Fruit fly (Drosophila melanogaster) whole organism, wandering third instar larva: ENCODE measurements around the gene Rdh.
A peak's percentile ranks its signal among the peaks of the same experiment; 100 is the strongest.

Experiments used
- Abd-B ChIP-seq: fragments of >200 bp; optimal IDR thresholded peaks from 2 replicates; lab custom pipeline; 2017; ENCODE audit warnings: missing biosample characterization, missing genetic modification characterization
- CrebA ChIP-seq: fragments of 200-800 bp; sonication (Bioruptor generic); optimal IDR thresholded peaks from 2 replicates; lab custom pipeline; 2016; ENCODE audit warnings: missing biosample characterization, mild to moderate bottlenecking, missing genetic modification characterization, borderline replicate concordance
- Dfd ChIP-seq: fragments of >200 bp; optimal IDR thresholded peaks from 2 replicates; lab custom pipeline; 2017; ENCODE audit warnings: missing biosample characterization, missing genetic modification characterization
- Dif ChIP-seq: fragments of 200-275, 200-300 bp; sonication (Bioruptor generic); optimal IDR thresholded peaks from 2 replicates; lab custom pipeline; 2018; ENCODE audit warnings: missing biosample characterization, missing genetic modification characterization; ENCODE audit not compliant: partially characterized antibody
- GATAd ChIP-seq: sonication (Bioruptor generic); optimal IDR thresholded peaks from 2 replicates; lab custom pipeline; 2016; ENCODE audit warnings: missing biosample characterization, missing genetic modification characterization
- HLH106 ChIP-seq: fragments of 200-800 bp; optimal IDR thresholded peaks from 3 replicates; lab custom pipeline; 2019; ENCODE audit warnings: missing biosample characterization, mild to moderate bottlenecking, missing genetic modification characterization, moderate library complexity
- Hnf4 ChIP-seq: fragments of 200-800 bp; sonication (Bioruptor generic); optimal IDR thresholded peaks from 2 replicates; lab custom pipeline; 2016; ENCODE audit warnings: missing biosample characterization, mild to moderate bottlenecking, missing genetic modification characterization
- Hr78 ChIP-seq: fragments of >200 bp; optimal IDR thresholded peaks from 2 replicates; lab custom pipeline; 2017; ENCODE audit warnings: missing biosample characterization, missing genetic modification characterization
- Hr83 ChIP-seq: fragments of 200-300 bp; sonication (Bioruptor generic); optimal IDR thresholded peaks from 2 replicates; lab custom pipeline; 2016; ENCODE audit warnings: missing biosample characterization, mild to moderate bottlenecking, missing genetic modification characterization, moderate library complexity; ENCODE audit not compliant: poor library complexity, severe bottlenecking
- Jra ChIP-seq: sonication (Bioruptor generic); optimal IDR thresholded peaks from 2 replicates; lab custom pipeline; 2016; ENCODE audit warnings: missing biosample characterization, missing genetic modification characterization
- Mio ChIP-seq: sonication (Bioruptor generic); optimal IDR thresholded peaks from 2 replicates; lab custom pipeline; 2016; ENCODE audit warnings: missing biosample characterization, missing genetic modification characterization
- Myc ChIP-seq: fragments of >200 bp; optimal IDR thresholded peaks from 2 replicates; lab custom pipeline; 2017
- N ChIP-seq: fragments of >200 bp; optimal IDR thresholded peaks from 2 replicates; lab custom pipeline; 2018; ENCODE audit warnings: missing biosample characterization, missing external identifiers, missing genetic modification characterization
- OdsH ChIP-seq: fragments of 200-800 bp; sonication (Bioruptor generic); optimal IDR thresholded peaks from 2 replicates; lab custom pipeline; 2016; ENCODE audit warnings: missing biosample characterization, mild to moderate bottlenecking, missing genetic modification characterization
- Rel ChIP-seq, 2 experiments: fragments of 200-800 bp; sonication (Bioruptor generic) in 1 of 2; optimal IDR thresholded peaks; 2 replicates in 1 of 2; 3 replicates in 1 of 2; lab custom pipeline; 2016 to 2019; ENCODE audit warnings: mild to moderate bottlenecking in 2 of 2, missing biosample characterization in 2 of 2, missing genetic modification characterization in 2 of 2, moderate library complexity in 1 of 2
- Sp1 ChIP-seq: fragments of 200-800 bp; sonication (Bioruptor generic); optimal IDR thresholded peaks from 3 replicates; lab custom pipeline; 2019; ENCODE audit warnings: missing biosample characterization, mild to moderate bottlenecking, missing genetic modification characterization, moderate library complexity
- br ChIP-seq: fragments of 200-800 bp; sonication (Bioruptor generic); optimal IDR thresholded peaks from 2 replicates; lab custom pipeline; 2016; ENCODE audit warnings: missing biosample characterization, missing genetic modification characterization
- brk ChIP-seq: fragments of 200-800 bp; sonication (Bioruptor generic); optimal IDR thresholded peaks from 2 replicates; lab custom pipeline; 2016; ENCODE audit warnings: missing biosample characterization, mild to moderate bottlenecking, missing genetic modification characterization
- dl ChIP-seq, 2 experiments: fragments of 175-275, 200-275 bp in 1 of 2; fragments of 200-275 bp in 1 of 2; sonication (Bioruptor generic); optimal IDR thresholded peaks; lab custom pipeline; 2018; ENCODE audit warnings: mild to moderate bottlenecking in 2 of 2, missing biosample characterization in 2 of 2, missing genetic modification characterization in 2 of 2, moderate library complexity in 2 of 2; ENCODE audit not compliant: partially characterized antibody in 2 of 2, insufficient read depth in 1 of 2
- dmrt93B ChIP-seq: fragments of 200-800 bp; sonication (Bioruptor generic); optimal IDR thresholded peaks from 2 replicates; lab custom pipeline; 2018; ENCODE audit warnings: missing biosample characterization, mild to moderate bottlenecking, missing genetic modification characterization
- dsf ChIP-seq: sonication (Bioruptor generic); optimal IDR thresholded peaks from 2 replicates; lab custom pipeline; 2016; ENCODE audit warnings: missing biosample characterization, missing genetic modification characterization, borderline replicate concordance
- ey ChIP-seq: fragments of 200-800 bp; sonication (Bioruptor generic); optimal IDR thresholded peaks from 2 replicates; lab custom pipeline; 2016; ENCODE audit warnings: missing biosample characterization, missing genetic modification characterization
- foxo ChIP-seq, 2 experiments: fragments of 200-800 bp; sonication (Bioruptor generic); optimal IDR thresholded peaks; 2 replicates in 1 of 2; 3 replicates in 1 of 2; lab custom pipeline; 2016 to 2017; ENCODE audit warnings: missing biosample characterization in 2 of 2, missing genetic modification characterization in 2 of 2
- fru ChIP-seq: fragments of 200-800 bp; sonication (Bioruptor generic); optimal IDR thresholded peaks from 3 replicates; lab custom pipeline; 2016; ENCODE audit warnings: missing biosample characterization, mild to moderate bottlenecking, missing genetic modification characterization
- h ChIP-seq: fragments of 200-800 bp; sonication (Bioruptor generic); optimal IDR thresholded peaks from 3 replicates; lab custom pipeline; 2016; ENCODE audit warnings: missing biosample characterization, mild to moderate bottlenecking, missing genetic modification characterization
- jim ChIP-seq: fragments of 175-275, 200-325 bp; sonication (Bioruptor generic); optimal IDR thresholded peaks from 2 replicates; lab custom pipeline; 2016; ENCODE audit warnings: missing biosample characterization, mild to moderate bottlenecking, missing genetic modification characterization
- lola ChIP-seq: fragments of >200 bp; optimal IDR thresholded peaks from 2 replicates; lab custom pipeline; 2017; ENCODE audit warnings: missing biosample characterization, missing genetic modification characterization
- pan ChIP-seq: fragments of >200 bp; optimal IDR thresholded peaks from 2 replicates; lab custom pipeline; 2017
- psq ChIP-seq: fragments of 200-800 bp; sonication (Bioruptor generic); optimal IDR thresholded peaks from 3 replicates; lab custom pipeline; 2017; ENCODE audit warnings: missing biosample characterization, mild to moderate bottlenecking, missing genetic modification characterization, moderate library complexity
- rgr ChIP-seq: fragments of 200-800 bp; sonication (Bioruptor generic); optimal IDR thresholded peaks from 3 replicates; lab custom pipeline; 2016; ENCODE audit warnings: missing biosample characterization, mild to moderate bottlenecking, missing genetic modification characterization
- sage ChIP-seq: fragments of 200-800 bp; sonication (Bioruptor generic); optimal IDR thresholded peaks from 2 replicates; lab custom pipeline; 2016; ENCODE audit warnings: missing biosample characterization, mild to moderate bottlenecking, missing genetic modification characterization
- sv ChIP-seq: fragments of 200-800 bp; sonication (Bioruptor generic); optimal IDR thresholded peaks from 3 replicates; lab custom pipeline; 2016; ENCODE audit warnings: missing biosample characterization, missing genetic modification characterization
- tai ChIP-seq: sonication (Bioruptor generic); optimal IDR thresholded peaks from 2 replicates; lab custom pipeline; 2016; ENCODE audit warnings: missing biosample characterization, missing genetic modification characterization
- usp ChIP-seq: fragments of >200 bp; optimal IDR thresholded peaks from 2 replicates; lab custom pipeline; 2017; ENCODE audit warnings: missing biosample characterization, missing genetic modification characterization
- woc ChIP-seq: sonication (Bioruptor generic); optimal IDR thresholded peaks from 2 replicates; lab custom pipeline; 2016; ENCODE audit warnings: missing biosample characterization, mild to moderate bottlenecking, missing genetic modification characterization

Rdh gene

DNA sequence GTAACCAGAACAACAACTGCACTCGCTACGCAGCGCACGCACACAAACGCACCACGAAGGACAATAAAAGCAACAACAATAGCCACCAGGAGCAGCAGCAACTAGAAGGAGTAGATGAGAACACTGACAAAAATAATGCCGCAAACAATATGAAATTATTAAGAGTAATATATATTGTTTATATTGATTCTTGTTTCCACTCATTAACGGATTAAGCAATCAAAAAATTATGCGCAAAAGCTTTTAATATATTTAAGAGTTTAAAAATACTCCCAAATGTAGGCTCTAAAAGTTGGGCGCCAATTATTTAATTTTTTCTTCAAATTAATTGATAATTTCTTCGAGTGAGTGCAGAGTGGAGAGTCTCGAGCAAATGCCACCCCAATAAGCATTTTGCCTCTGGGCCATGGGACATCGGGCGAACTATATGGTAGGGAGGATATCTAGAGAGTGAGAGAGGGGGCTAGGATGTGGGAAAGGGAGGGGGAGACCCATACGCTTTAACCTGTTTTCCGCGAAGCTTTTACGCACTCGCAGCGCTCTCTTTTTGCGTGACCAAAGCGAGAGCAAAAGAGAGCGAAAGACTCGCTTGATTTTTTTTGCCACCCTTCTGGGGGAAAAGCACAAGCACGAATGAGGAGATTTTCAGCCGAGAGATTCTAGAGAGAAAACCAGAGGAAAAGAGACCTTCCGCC lies at the start of gene Rdh:
Gene Rdh, plus strand, starts transcription at position 660 of the 695 bp plus-strand sequence.
- TF ChIP-seq rgr (GFP tag; lab: Kevin White, UChicago): peak; percentile 54
- TF ChIP-seq dmrt93B (GFP tag; lab: Kevin White, UChicago): peak; percentile 15
- TF ChIP-seq dl (GFP tag; optimal IDR thresholded peaks at IDR 0.05; lab: Kevin White, UChicago; ENCODE audit: insufficient read depth in 1 of 2, partially characterized antibody in 2 of 2): peak in 1 of 2 experiments; percentile 56
- TF ChIP-seq OdsH (GFP tag; lab: Kevin White, UChicago): peak; percentile 68
- no peak for TF ChIP-seq sage
- no peak for TF ChIP-seq Rel (GFP tag; optimal IDR thresholded peaks at IDR 0.05; lab: Kevin White, UChicago)
- TF ChIP-seq Rel (tag; optimal IDR thresholded peaks at IDR 0.05; lab: Kevin White, UChicago): no peak
- peak; percentile 24 for TF ChIP-seq brk (GFP tag; lab: Kevin White, UChicago)
- peak; percentile 48 for TF ChIP-seq psq (GFP tag; lab: Kevin White, UChicago)
- peak; percentile 32 for TF ChIP-seq HLH106 (tag; lab: Kevin White, UChicago)
- TF ChIP-seq Sp1 (GFP tag; lab: Kevin White, UChicago): peak; percentile 40
- TF ChIP-seq fru (GFP tag; lab: Kevin White, UChicago): peak; percentile 51
- TF ChIP-seq Myc (lab: Kevin White, UChicago): no peak
- peak in 1 of 2 experiments; percentile 51 for TF ChIP-seq foxo (GFP tag; optimal IDR thresholded peaks at IDR 0.05; lab: Kevin White, UChicago)
- TF ChIP-seq h: peak; percentile 50
- no peak for TF ChIP-seq usp (GFP tag; lab: Kevin White, UChicago)
- peak; percentile 45 for TF ChIP-seq sv (GFP tag; lab: Kevin White, UChicago)
- peak; percentile 13 for TF ChIP-seq Dfd
- peak; percentile 32 for TF ChIP-seq Dif (GFP tag; lab: Kevin White, UChicago)
- no peak for TF ChIP-seq N
- TF ChIP-seq Hr83 (GFP tag; lab: Kevin White, UChicago): no peak
- peak; percentile 38 for TF ChIP-seq ey (GFP tag; lab: Kevin White, UChicago)
- peak; percentile 9 for TF ChIP-seq br (GFP tag; lab: Kevin White, UChicago)

DNA sequence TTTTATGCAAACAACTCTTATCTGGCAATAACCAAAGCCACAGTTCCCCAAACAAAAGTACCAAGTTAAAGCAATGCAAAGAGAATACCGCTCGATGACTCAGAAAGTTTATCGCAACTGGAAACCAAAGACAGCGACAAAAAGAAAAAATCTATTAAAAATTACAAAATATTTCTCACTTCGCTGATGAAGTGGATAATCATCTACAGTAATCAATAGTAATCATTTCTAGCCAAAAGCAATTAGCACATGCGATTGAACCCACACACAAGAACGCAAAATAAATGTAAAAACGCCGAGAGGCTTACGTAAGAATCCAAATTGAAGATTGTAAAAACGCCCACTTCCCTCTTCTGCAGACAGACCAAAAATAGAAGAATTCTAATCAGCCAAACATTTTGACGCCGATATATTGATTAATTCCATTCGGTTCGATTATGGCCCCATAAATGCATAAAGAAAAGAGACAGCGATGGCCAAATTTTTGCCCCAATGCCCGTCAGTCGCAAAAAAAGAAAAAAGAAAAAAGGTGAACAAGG lies 48.6 kb upstream of the Rdh start:
- TF ChIP-seq lola (GFP tag; lab: Kevin White, UChicago) (no peak), dsf (GFP tag; lab: Kevin White, UChicago) (no peak), Hr83 (GFP tag; lab: Kevin White, UChicago) (no peak), Jra (GFP tag; lab: Kevin White, UChicago) (no peak), h (no peak), dmrt93B (GFP tag; lab: Kevin White, UChicago) (no peak), Mio (GFP tag; lab: Kevin White, UChicago) (no peak), Abd-B (GFP tag; lab: Kevin White, UChicago) (no peak), fru (GFP tag; lab: Kevin White, UChicago) (no peak), Sp1 (GFP tag; lab: Kevin White, UChicago) (peak; percentile 0), N (no peak), usp (GFP tag; lab: Kevin White, UChicago) (no peak), Hr78 (GFP tag; lab: Kevin White, UChicago) (no peak), sv (GFP tag; lab: Kevin White, UChicago) (no peak), HLH106 (tag; lab: Kevin White, UChicago) (no peak), br (GFP tag; lab: Kevin White, UChicago) (no peak), CrebA (peak; percentile 46), psq (GFP tag; lab: Kevin White, UChicago) (no peak)

DNA sequence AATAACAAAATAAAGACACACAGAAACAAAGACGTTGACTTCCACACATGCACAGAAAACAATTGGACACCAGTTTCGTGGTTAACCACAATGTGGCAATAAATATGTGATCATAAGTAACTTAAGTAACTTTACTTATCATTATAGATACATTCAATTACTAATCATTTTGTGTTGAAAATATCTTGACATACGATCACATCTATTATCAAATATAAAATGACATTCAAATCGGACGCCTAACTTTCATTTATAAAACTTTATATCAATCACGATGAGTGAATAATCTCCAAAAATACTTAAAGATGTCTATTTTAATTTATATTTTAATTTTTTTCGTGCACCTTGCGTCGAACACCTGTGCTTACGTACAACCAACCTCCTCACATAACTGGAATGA lies 46.8 kb upstream of the Rdh start:
- TF ChIP-seq Hr83 (GFP tag; lab: Kevin White, UChicago) (no peak), dmrt93B (GFP tag; lab: Kevin White, UChicago) (peak; percentile 41), brk (GFP tag; lab: Kevin White, UChicago) (no peak), Abd-B (GFP tag; lab: Kevin White, UChicago) (no peak), lola (GFP tag; lab: Kevin White, UChicago) (no peak), jim (GFP tag; lab: Kevin White, UChicago) (no peak), pan (no peak), Myc (lab: Kevin White, UChicago) (no peak), Rel (GFP tag; optimal IDR thresholded peaks at IDR 0.05; lab: Kevin White, UChicago) (no peak), Rel (tag; optimal IDR thresholded peaks at IDR 0.05; lab: Kevin White, UChicago) (no peak), psq (GFP tag; lab: Kevin White, UChicago) (peak; percentile 14), dsf (GFP tag; lab: Kevin White, UChicago) (no peak), ey (GFP tag; lab: Kevin White, UChicago) (peak; percentile 35), tai (GFP tag; lab: Kevin White, UChicago) (no peak), Jra (GFP tag; lab: Kevin White, UChicago) (no peak), GATAd (GFP tag; lab: Kevin White, UChicago) (no peak), HLH106 (tag; lab: Kevin White, UChicago) (peak; percentile 62), woc (GFP tag; lab: Kevin White, UChicago) (no peak), Dfd (no peak), rgr (GFP tag; lab: Kevin White, UChicago) (peak; percentile 3), Hnf4 (GFP tag; lab: Kevin White, UChicago) (no peak)
